Worm (Caenorhabditis elegans): Measurements from ENCODE around the gene F42A10.7.

The F42A10.7 gene

DNA sequence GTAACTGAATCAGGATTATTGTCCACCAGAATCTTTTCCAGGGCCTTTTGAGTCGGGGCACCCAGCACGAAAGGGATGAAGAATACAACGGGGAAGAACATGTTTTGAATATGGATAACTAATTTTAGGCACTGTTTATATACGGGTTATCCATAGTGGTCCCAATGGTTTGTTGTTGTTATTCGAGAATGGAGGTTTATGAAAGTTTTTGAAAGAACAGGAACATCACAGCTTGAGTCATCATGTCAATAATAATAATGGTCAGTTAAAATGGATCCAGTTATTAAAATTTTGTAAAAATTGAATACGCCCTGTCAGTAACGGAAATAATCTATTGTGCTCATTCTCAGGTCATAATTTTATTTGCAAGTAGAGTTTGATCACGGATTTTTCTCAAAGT is 4.6 kb upstream of the F42A10.7 start, which contains the start of gene nas-28:
Gene nas-28 (minus strand): TSS at position 101 of the 400 bp plus-strand sequence.
- TF ChIP-seq ces-1 (GFP tag; optimal IDR thresholded peaks at IDR 0.05) (no peak), nhr-48 (tag; optimal IDR thresholded peaks at IDR 0.05) (no peak), T20F7.1 (GFP tag; optimal IDR thresholded peaks at IDR 0.05) (no peak), ceh-82 (tag; optimal IDR thresholded peaks at IDR 0.05) (no peak), ceh-20 (GFP tag; IDR thresholded peaks at IDR 0.05) (no peak), skn-1 (tag; optimal IDR thresholded peaks at IDR 0.05) (no peak), hif-1 (tag; optimal IDR thresholded peaks at IDR 0.05) (no peak), fkh-10 (GFP tag; optimal IDR thresholded peaks at IDR 0.05) (no peak), mdl-1 (tag; optimal IDR thresholded peaks at IDR 0.05) (no peak), F44E2.7 (GFP tag; IDR thresholded peaks at IDR 0.05) (no peak)

DNA sequence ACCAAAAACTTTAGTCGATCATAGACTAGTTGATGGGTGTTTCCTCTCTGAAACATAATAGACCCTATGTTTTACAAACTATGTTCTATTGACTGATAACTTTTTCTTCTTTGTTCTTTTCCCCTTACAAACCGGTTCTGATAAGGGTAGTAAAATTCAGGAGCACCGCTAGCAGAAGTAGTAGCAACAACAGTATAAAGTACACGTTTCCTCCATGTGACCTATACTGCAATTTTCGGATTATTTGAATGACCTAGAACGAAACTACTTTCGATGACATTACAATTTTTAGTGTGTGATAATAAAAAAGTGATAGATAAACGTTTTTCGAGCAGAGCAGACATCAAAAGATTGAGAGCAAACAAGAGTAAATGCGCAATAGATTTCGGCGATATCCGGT is 1.8 kb upstream of the F42A10.7 start:
- no peak for TF ChIP-seq nhr-25 (tag; optimal IDR thresholded peaks at IDR 0.05; ENCODE audit: borderline replicate concordance, insufficient read depth)
- no peak for TF ChIP-seq lir-3 (tag; optimal IDR thresholded peaks at IDR 0.05)
- peak; percentile 78 for TF ChIP-seq dmd-6 (GFP tag; IDR thresholded peaks at IDR 0.05)
- no peak for TF ChIP-seq Y48G9A.11 (GFP tag; IDR thresholded peaks at IDR 0.05)
- TF ChIP-seq dmd-9 (GFP tag; IDR thresholded peaks at IDR 0.05): no peak
- TF ChIP-seq mes-2 (tag; optimal IDR thresholded peaks at IDR 0.05; ENCODE audit: poor library complexity, severe bottlenecking): no peak
- no peak for TF ChIP-seq ZK337.2 (GFP tag; IDR thresholded peaks at IDR 0.05)
- no peak for TF ChIP-seq unc-39 (tag; optimal IDR thresholded peaks at IDR 0.05)
- TF ChIP-seq lim-7 (GFP tag; IDR thresholded peaks at IDR 0.05): no peak
- no peak for TF ChIP-seq aly-2 (tag; optimal IDR thresholded peaks at IDR 0.05)
- no peak for TF ChIP-seq lin-29 (GFP tag; IDR thresholded peaks at IDR 0.05)
- TF ChIP-seq nhr-77 (tag; optimal IDR thresholded peaks at IDR 0.05): peak; percentile 20
- TF ChIP-seq jun-1 (tag; optimal IDR thresholded peaks at IDR 0.05): no peak
- TF ChIP-seq spr-1 (tag; optimal IDR thresholded peaks at IDR 0.05): no peak
- no peak for TF ChIP-seq tag-97 (GFP tag; IDR thresholded peaks at IDR 0.05)
- no peak for TF ChIP-seq Y5F2A.4 (GFP tag; optimal IDR thresholded peaks at IDR 0.05)
- TF ChIP-seq zag-1 (tag; optimal IDR thresholded peaks at IDR 0.05): no peak
- no peak for TF ChIP-seq snpc-1.2 (GFP tag; IDR thresholded peaks at IDR 0.05)
- no peak for TF ChIP-seq mep-1 (tag; optimal IDR thresholded peaks at IDR 0.05)
- peak in 1 of 2 experiments; percentile 64 for TF ChIP-seq mdl-1 (tag; optimal IDR thresholded peaks at IDR 0.05)
- peak; percentile 82 for TF ChIP-seq php-3 (GFP tag; IDR thresholded peaks at IDR 0.05)
- TF ChIP-seq pqm-1 (tag; optimal IDR thresholded peaks at IDR 0.05): peak; percentile 67
- no peak for TF ChIP-seq dmd-8 (GFP tag; IDR thresholded peaks at IDR 0.05)
- TF ChIP-seq madf-9 (GFP tag; conservative IDR thresholded peaks at IDR 0.05): no peak
- no peak for TF ChIP-seq daf-16 (GFP tag; optimal IDR thresholded peaks at IDR 0.05)
- peak; percentile 72 for TF ChIP-seq daf-16 (tag; optimal IDR thresholded peaks at IDR 0.05)
- no peak for TF ChIP-seq T20F7.1 (GFP tag; optimal IDR thresholded peaks at IDR 0.05)
- TF ChIP-seq set-16 (GFP tag; IDR thresholded peaks at IDR 0.05): no peak
- peak; percentile 89 for TF ChIP-seq dve-1 (tag; optimal IDR thresholded peaks at IDR 0.05; ENCODE audit: insufficient read depth)
- TF ChIP-seq madf-5 (GFP tag; IDR thresholded peaks at IDR 0.05): no peak
- peak; percentile 35 for TF ChIP-seq nhr-48 (tag; optimal IDR thresholded peaks at IDR 0.05)
- TF ChIP-seq snpc-4 (tag; optimal IDR thresholded peaks at IDR 0.05): no peak
- 0 out of 2 replicates have a peak, but pooled peaks have one; percentile 20 for TF ChIP-seq tra-1 (GFP tag; IDR thresholded peaks at IDR 0.05)
- TF ChIP-seq hlh-30 (tag; optimal IDR thresholded peaks at IDR 0.05; ENCODE audit: insufficient read depth): peak; percentile 5
- TF ChIP-seq duxl-1 (tag; optimal IDR thresholded peaks at IDR 0.05; ENCODE audit: poor library complexity): no peak
- no peak for TF ChIP-seq pha-4 (GFP tag; IDR thresholded peaks at IDR 0.05)
- TF ChIP-seq pha-4 (tag; optimal IDR thresholded peaks at IDR 0.05): no peak
- TF ChIP-seq hlh-11 (tag; optimal IDR thresholded peaks at IDR 0.05): peak; percentile 78
- no peak for TF ChIP-seq nhr-6 (tag; optimal IDR thresholded peaks at IDR 0.05)
- peak; percentile 56 for TF ChIP-seq nhr-28 (tag; optimal IDR thresholded peaks at IDR 0.05)
- no peak for TF ChIP-seq lin-15B (tag; optimal IDR thresholded peaks at IDR 0.05)
- TF ChIP-seq unc-130 (GFP tag; optimal IDR thresholded peaks at IDR 0.05): no peak
- no peak for TF ChIP-seq gei-8 (GFP tag; optimal IDR thresholded peaks at IDR 0.05)
